Worm (Caenorhabditis elegans): ENCODE measurements around the gene F39F10.3.

Gene F39F10.3

ce11 chrX:16929560-16930332 lies 38.0 kb downstream of the F39F10.3 start (continued):
- no peak; the same call in none of the 2 replicates for TF ChIP-seq arid-1 (GFP tag; conservative IDR thresholded peaks at IDR 0.05)
- peak; percentile 77; the same call in 1 of the 2 replicates for TF ChIP-seq D1046.2 (GFP tag; IDR thresholded peaks at IDR 0.05)
- TF ChIP-seq nhr-10 (tag; optimal IDR thresholded peaks at IDR 0.05) = peak; percentile 85
- TF ChIP-seq daf-12 (tag; optimal IDR thresholded peaks at IDR 0.05) = peak; percentile 2
- peak; percentile 16; the same call in 1 of the 2 replicates for TF ChIP-seq nhr-41 (GFP tag; IDR thresholded peaks at IDR 0.05)
- TF ChIP-seq pqm-1 (tag; optimal IDR thresholded peaks at IDR 0.05) = peak; percentile 6
- no peak for TF ChIP-seq ceh-62 (tag; optimal IDR thresholded peaks at IDR 0.05)
- TF ChIP-seq snpc-4 (tag; optimal IDR thresholded peaks at IDR 0.05) = peak; percentile 47
- no peak for TF ChIP-seq unc-130 (GFP tag; optimal IDR thresholded peaks at IDR 0.05)
- TF ChIP-seq mxl-2 (GFP tag; conservative IDR thresholded peaks at IDR 0.05) = peak; percentile 47; the same call in 1 of the 2 replicates
- TF ChIP-seq Y75B8A.6 (GFP tag; IDR thresholded peaks at IDR 0.05) = 0 out of 2 replicates have a peak, but pooled peaks have one; percentile 29
- peak; percentile 90 for TF ChIP-seq egl-43 (GFP tag; IDR thresholded peaks at IDR 0.05)
- peak; percentile 96 for TF ChIP-seq ctbp-1 (GFP tag; IDR thresholded peaks at IDR 0.05)
- TF ChIP-seq mdl-1 (tag; optimal IDR thresholded peaks at IDR 0.05) = peak; percentile 97 to 98
- peak; percentile 88 for TF ChIP-seq pha-4 (GFP tag; IDR thresholded peaks at IDR 0.05)
- peak; percentile 36 for TF ChIP-seq pha-4 (tag; optimal IDR thresholded peaks at IDR 0.05)
- peak; percentile 91 for TF ChIP-seq nhr-42 (GFP tag; IDR thresholded peaks at IDR 0.05)
- TF ChIP-seq T26A8.4 (GFP tag; IDR thresholded peaks at IDR 0.05) = peak; percentile 96
- peak; percentile 45 for TF ChIP-seq skn-1 (tag; optimal IDR thresholded peaks at IDR 0.05)
- TF ChIP-seq F49E8.2 (tag; optimal IDR thresholded peaks at IDR 0.05; ENCODE audit: borderline replicate concordance) = no peak
- peak; percentile 77 for TF ChIP-seq ceh-32 (tag; optimal IDR thresholded peaks at IDR 0.05; ENCODE audit: poor library complexity)
- TF ChIP-seq lin-1 (GFP tag; IDR thresholded peaks at IDR 0.05) = no peak; the same call in 1 of the 2 replicates
- TF ChIP-seq tag-97 (GFP tag; IDR thresholded peaks at IDR 0.05) = no peak
- no peak; the same call in 1 of the 2 replicates for TF ChIP-seq daf-8 (GFP tag; IDR thresholded peaks at IDR 0.05)
- no peak for TF ChIP-seq ceh-44 (GFP tag; IDR thresholded peaks at IDR 0.05)
- TF ChIP-seq F10B5.3 (tag; optimal IDR thresholded peaks at IDR 0.05) = peak; percentile 90
- peak; percentile 66; the same call in 1 of the 2 replicates for TF ChIP-seq lin-29 (GFP tag; IDR thresholded peaks at IDR 0.05)
- peak in 1 of 2 experiments; percentile 32 for TF ChIP-seq ZK546.5 (tag; optimal IDR thresholded peaks at IDR 0.05)
- TF ChIP-seq mxl-3 (GFP tag; optimal IDR thresholded peaks at IDR 0.05) = peak; percentile 82
- TF ChIP-seq nhr-25 (tag; optimal IDR thresholded peaks at IDR 0.05; ENCODE audit: borderline replicate concordance, insufficient read depth) = peak; percentile 97
- TF ChIP-seq daf-19 (GFP tag; conservative IDR thresholded peaks at IDR 0.05) = no peak
- TF ChIP-seq mep-1 (tag; optimal IDR thresholded peaks at IDR 0.05) = peak; percentile 99
- peak; percentile 21 for TF ChIP-seq sdz-12 (GFP tag; optimal IDR thresholded peaks at IDR 0.05)
- TF ChIP-seq hmg-1.1 (GFP tag; IDR thresholded peaks at IDR 0.05) = peak; percentile 96
- TF ChIP-seq cey-2 (tag; optimal IDR thresholded peaks at IDR 0.05; ENCODE audit: borderline replicate concordance, insufficient read depth) = no peak
- peak; percentile 99 for TF ChIP-seq nhr-28 (tag; optimal IDR thresholded peaks at IDR 0.05)
- TF ChIP-seq aly-2 (tag; optimal IDR thresholded peaks at IDR 0.05) = no peak
- TF ChIP-seq zag-1 (tag; optimal IDR thresholded peaks at IDR 0.05) = peak; percentile 74
- TF ChIP-seq gei-8 (GFP tag; optimal IDR thresholded peaks at IDR 0.05) = peak; percentile 96
- TF ChIP-seq spr-1 (tag; optimal IDR thresholded peaks at IDR 0.05) = peak; percentile 91
- TF ChIP-seq ama-1 (optimal IDR thresholded peaks at IDR 0.05) = peak; percentile 100
- peak; percentile 92 for TF ChIP-seq jun-1 (tag; optimal IDR thresholded peaks at IDR 0.05)
- peak; percentile 68 for TF ChIP-seq dpl-1 (GFP tag; optimal IDR thresholded peaks at IDR 0.05)
- TF ChIP-seq attf-4 (tag; optimal IDR thresholded peaks at IDR 0.05) = peak; percentile 52
- peak; percentile 87 for TF ChIP-seq egl-27 (tag; optimal IDR thresholded peaks at IDR 0.05)
- peak; percentile 95 for TF ChIP-seq nhr-102 (tag; optimal IDR thresholded peaks at IDR 0.05)
- TF ChIP-seq mes-2 (tag; optimal IDR thresholded peaks at IDR 0.05; ENCODE audit: poor library complexity, severe bottlenecking) = peak; percentile 78
- TF ChIP-seq daf-16 (GFP tag; optimal IDR thresholded peaks at IDR 0.05) = peak; percentile 48 to 96
- peak; percentile 86 for TF ChIP-seq daf-16 (tag; optimal IDR thresholded peaks at IDR 0.05)
